Fruit fly (Drosophila melanogaster): ENCODE data around the gene CG32085.

The CG32085 gene

DNA sequence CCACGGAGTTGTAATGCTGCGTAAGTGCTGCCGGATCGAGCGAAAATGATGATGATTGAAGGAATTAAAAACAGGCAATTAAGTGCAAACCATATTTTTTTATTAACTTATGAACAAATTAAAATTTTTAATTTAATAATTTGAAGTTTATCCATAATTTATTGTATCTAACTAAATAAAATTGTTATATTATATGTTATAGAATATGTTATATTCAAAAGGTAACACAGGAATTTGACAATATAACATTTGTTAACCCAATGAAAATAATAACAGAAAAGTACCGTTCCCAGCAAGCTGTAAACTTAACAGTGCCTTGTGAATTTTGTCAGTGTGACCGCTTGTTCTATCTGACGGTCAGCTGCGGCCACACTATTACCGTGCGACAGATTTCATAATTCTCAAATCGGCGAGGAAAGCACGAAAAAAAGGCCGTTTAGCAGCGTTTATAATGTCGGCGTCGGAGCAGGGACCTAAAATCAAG, 28.5 kb upstream of the CG32085 start, which contains the start of the genes Ccdc56 and mtTFB1:
TSS of gene Ccdc56 (plus strand) at position 347 of the 484 bp plus-strand sequence.
TSS of gene mtTFB1 (plus strand) at position 347 of the 484 bp plus-strand sequence.
- TF ChIP-seq CG4496 (GFP tag; IDR thresholded peaks at IDR 0.05) (peak; percentile 47; the same call in 2 of the 3 replicates), CG13204 (GFP tag; optimal IDR thresholded peaks at IDR 0.05) (no peak)

DNA sequence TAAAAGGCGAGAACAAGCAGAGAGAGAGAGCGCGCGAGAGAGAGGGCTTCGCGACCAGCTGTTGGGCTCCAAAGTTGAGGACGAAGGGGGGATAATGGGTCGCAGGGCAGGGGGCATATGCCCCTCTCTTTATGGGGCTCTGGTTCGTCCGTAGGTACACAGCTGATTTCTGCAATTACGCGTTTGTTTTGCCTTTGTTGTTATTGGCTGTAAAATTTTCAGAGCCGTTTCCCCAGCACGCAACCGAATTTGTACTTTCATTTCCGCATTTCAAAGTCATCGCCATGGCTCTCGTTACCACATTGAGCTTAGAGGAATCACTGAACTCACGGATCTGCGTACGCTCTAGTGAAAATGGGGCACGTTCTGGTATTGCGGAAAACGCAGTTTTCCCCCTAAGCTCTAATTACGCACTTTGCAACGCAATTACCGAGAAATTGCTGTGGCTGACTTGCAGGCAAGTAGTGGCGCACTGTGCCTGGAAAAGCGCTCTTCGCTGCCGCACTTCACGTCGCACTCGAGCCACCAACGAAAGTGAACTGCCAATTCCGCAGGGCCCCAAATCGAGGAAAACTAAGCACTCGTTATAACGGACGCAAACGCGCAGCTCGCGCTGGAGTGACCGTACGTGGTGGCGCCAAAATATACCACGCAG, 28.0 kb upstream of the CG32085 start, which contains the start of gene CG11658:
TSS of gene CG11658 (minus strand) at position 576 of the 655 bp plus-strand sequence.
- TF ChIP-seq CG13204 (GFP tag; optimal IDR thresholded peaks at IDR 0.05) (peak; percentile 50), Pif1A (GFP tag; optimal IDR thresholded peaks at IDR 0.05) (peak; percentile 25), CG34367 (tag; optimal IDR thresholded peaks at IDR 0.05) (no peak), Ets98B (GFP tag; IDR thresholded peaks at IDR 0.05) (peak; percentile 57), CG4496 (GFP tag; IDR thresholded peaks at IDR 0.05) (peak; percentile 58; the same call in 2 of the 3 replicates), EcR (GFP tag; optimal IDR thresholded peaks at IDR 0.05) (peak; percentile 58), CG12605 (GFP tag; IDR thresholded peaks at IDR 0.05) (peak; percentile 87), CG32121 (GFP tag; IDR thresholded peaks at IDR 0.05) (peak; percentile 42; the same call in 1 of the 2 replicates), fd96Ca (GFP tag; IDR thresholded peaks at IDR 0.05) (peak; percentile 37; the same call in 1 of the 3 replicates), CG9948 (tag; optimal IDR thresholded peaks at IDR 0.05) (no peak), Pif1B (GFP tag; optimal IDR thresholded peaks at IDR 0.05) (peak; percentile 48), gl (tag; optimal IDR thresholded peaks at IDR 0.05) (peak; percentile 52), CG8159 (tag; optimal IDR thresholded peaks at IDR 0.05) (no peak)

DNA sequence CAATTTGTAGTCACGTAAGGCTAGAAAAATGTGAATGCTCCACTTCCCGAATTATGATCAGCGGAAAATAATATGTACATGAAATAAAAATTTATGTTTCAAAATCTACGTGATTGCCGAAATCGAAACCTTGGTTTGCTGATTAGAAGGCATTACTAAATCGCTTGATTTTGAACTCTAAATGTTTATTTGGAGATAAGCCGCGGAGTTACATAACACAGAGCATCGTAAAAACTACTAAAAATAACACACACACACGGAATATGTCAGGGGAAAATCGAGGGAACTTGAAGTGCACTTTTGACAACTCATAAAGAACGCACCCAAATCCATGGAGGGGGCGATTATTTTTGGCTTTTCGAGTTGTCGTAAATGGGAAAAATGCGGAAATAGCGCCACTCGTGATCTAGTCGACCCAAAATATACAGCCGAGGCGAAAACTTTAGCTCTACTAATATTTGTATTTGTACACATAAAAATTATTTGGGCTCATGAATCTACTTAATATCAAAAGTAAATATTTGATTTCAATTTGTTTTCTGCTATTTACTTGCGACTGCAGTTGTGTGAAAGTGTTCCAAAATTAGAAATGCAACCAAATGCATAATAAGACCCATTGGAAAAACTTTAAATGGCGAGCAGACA, 24.9 kb upstream of the CG32085 start:
- TF ChIP-seq CG15710 (tag; optimal IDR thresholded peaks at IDR 0.05) (no peak), CG9948 (tag; optimal IDR thresholded peaks at IDR 0.05) (no peak), Ets98B (GFP tag; IDR thresholded peaks at IDR 0.05) (no peak), CG8159 (tag; optimal IDR thresholded peaks at IDR 0.05) (no peak), CG13204 (GFP tag; optimal IDR thresholded peaks at IDR 0.05) (no peak), CG17806 (tag; optimal IDR thresholded peaks at IDR 0.05) (no peak), CG4496 (GFP tag; IDR thresholded peaks at IDR 0.05) (no peak), D1 (tag; optimal IDR thresholded peaks at IDR 0.05) (no peak)

DNA sequence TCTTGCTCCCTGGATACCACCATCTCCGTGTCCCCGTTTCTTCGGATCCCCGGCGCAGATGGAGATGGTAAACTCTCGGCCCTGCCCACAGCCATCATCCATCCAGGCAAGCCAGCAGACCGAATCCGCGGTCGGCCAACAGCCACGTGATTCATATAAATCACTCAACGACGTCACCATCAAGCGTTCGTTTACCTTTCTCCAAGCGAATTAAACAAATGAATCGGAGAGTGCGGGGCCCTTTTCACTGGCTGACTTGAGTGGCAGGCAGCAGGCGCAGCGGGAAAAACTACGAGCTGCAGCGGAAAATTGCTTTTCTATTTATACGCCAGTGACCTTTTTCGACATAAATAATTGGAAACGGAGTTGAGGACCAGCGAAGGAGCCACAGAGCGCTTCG, 23.4 kb upstream of the CG32085 start:
- TF ChIP-seq D1 (tag; optimal IDR thresholded peaks at IDR 0.05) (no peak), CG10348 (GFP tag; IDR thresholded peaks at IDR 0.05) (no peak), CG9948 (tag; optimal IDR thresholded peaks at IDR 0.05) (no peak), EcR (GFP tag; optimal IDR thresholded peaks at IDR 0.05) (peak; percentile 74)

DNA sequence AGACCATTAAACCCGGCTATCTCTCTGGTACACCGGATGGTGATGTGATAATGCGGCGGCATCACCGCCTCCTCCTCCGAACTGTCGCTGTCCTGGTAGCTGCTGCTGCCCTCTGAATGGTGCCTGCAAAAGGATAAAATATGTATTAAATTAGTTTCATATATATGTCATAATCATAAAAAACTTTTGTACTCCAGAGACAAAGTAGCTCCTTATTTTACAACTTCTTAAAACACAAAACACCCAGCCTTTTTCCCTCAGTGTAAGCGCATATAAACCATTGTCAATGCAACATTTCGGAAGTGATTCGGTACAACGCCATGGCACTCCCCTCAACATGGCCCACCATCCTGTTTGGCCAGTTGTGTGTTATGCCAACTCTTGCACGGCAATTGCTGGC, 21.5 kb upstream of the CG32085 start:
- TF ChIP-seq CG8159 (tag; optimal IDR thresholded peaks at IDR 0.05) (no peak), CG14655 (GFP tag; optimal IDR thresholded peaks at IDR 0.05) (peak; percentile 21), CG8301 (tag; optimal IDR thresholded peaks at IDR 0.05) (peak; percentile 3), rn (GFP tag; IDR thresholded peaks at IDR 0.05) (no peak), gl (tag; optimal IDR thresholded peaks at IDR 0.05) (no peak), CG17806 (tag; optimal IDR thresholded peaks at IDR 0.05) (no peak), CG12605 (GFP tag; IDR thresholded peaks at IDR 0.05) (no peak), EcR (GFP tag; optimal IDR thresholded peaks at IDR 0.05) (no peak), CG34367 (tag; optimal IDR thresholded peaks at IDR 0.05) (no peak), D1 (tag; optimal IDR thresholded peaks at IDR 0.05) (no peak), CG4496 (GFP tag; IDR thresholded peaks at IDR 0.05) (peak; percentile 45; the same call in 1 of the 3 replicates), fd96Ca (GFP tag; IDR thresholded peaks at IDR 0.05) (0 out of 3 replicates have a peak, but pooled peaks have one; percentile 6), Ets98B (GFP tag; IDR thresholded peaks at IDR 0.05) (peak; percentile 45), CG15710 (tag; optimal IDR thresholded peaks at IDR 0.05) (no peak), CG32121 (GFP tag; IDR thresholded peaks at IDR 0.05) (peak; percentile 52)

DNA sequence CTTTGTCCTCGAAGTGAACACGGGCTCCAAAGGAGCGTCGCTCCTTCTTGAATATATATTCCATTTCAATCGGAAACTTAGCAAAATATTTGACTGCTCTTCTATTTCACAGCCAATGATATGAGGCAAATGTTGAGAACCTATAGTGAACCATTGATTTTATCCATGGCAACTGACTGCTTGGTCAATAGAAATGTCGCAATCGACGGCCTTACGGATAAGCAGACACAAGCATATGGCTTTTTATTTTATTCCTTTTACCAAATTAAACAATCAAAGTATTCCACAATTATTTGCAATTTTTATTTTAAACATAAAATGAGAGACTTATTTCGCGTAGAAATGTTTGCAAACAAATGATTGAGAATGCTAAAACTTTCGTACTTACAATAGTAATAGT, 19.0 kb upstream of the CG32085 start, which contains the start of gene Dnai2:
TSS of gene Dnai2 (minus strand) at position 101 of the 400 bp plus-strand sequence.
- TF ChIP-seq rn (GFP tag; IDR thresholded peaks at IDR 0.05): no peak
- no peak for TF ChIP-seq CG15710 (tag; optimal IDR thresholded peaks at IDR 0.05)
- no peak for TF ChIP-seq CG17806 (tag; optimal IDR thresholded peaks at IDR 0.05)
- no peak for TF ChIP-seq CG32121 (GFP tag; IDR thresholded peaks at IDR 0.05)
- no peak for TF ChIP-seq Pif1B (GFP tag; optimal IDR thresholded peaks at IDR 0.05)
- no peak for TF ChIP-seq EcR (GFP tag; optimal IDR thresholded peaks at IDR 0.05)
- no peak for TF ChIP-seq CG9948 (tag; optimal IDR thresholded peaks at IDR 0.05)
- TF ChIP-seq CG10348 (GFP tag; IDR thresholded peaks at IDR 0.05): no peak
- no peak for TF ChIP-seq Ets98B (GFP tag; IDR thresholded peaks at IDR 0.05)
- TF ChIP-seq D1 (tag; optimal IDR thresholded peaks at IDR 0.05): no peak
- no peak for TF ChIP-seq gl (tag; optimal IDR thresholded peaks at IDR 0.05)
- TF ChIP-seq Pif1A (GFP tag; optimal IDR thresholded peaks at IDR 0.05): no peak
- no peak for TF ChIP-seq CG12605 (GFP tag; IDR thresholded peaks at IDR 0.05)
- TF ChIP-seq CG4496 (GFP tag; IDR thresholded peaks at IDR 0.05): no peak
- no peak for TF ChIP-seq fd96Ca (GFP tag; IDR thresholded peaks at IDR 0.05)
- TF ChIP-seq CG8301 (tag; optimal IDR thresholded peaks at IDR 0.05): no peak
- TF ChIP-seq CG34367 (tag; optimal IDR thresholded peaks at IDR 0.05): no peak
- no peak for TF ChIP-seq CG14655 (GFP tag; optimal IDR thresholded peaks at IDR 0.05)
- TF ChIP-seq Snoo (tag; optimal IDR thresholded peaks at IDR 0.05): no peak

Measured in whole organism, pupa.